Worm (Caenorhabditis elegans) whole organism, L1 larva: ENCODE data around the gene lite-1.

Source experiments
- C04F5.9 ChIP-seq: sonication (generic microtip); optimal IDR thresholded peaks from 2 replicates; lab custom pipeline; 2016; ENCODE audit warnings: missing genetic modification characterization, missing compliant biosample characterization
- C16A3.4 ChIP-seq: fragments of 150-350 bp; optimal IDR thresholded peaks from 2 replicates; lab custom pipeline; 2014; ENCODE audit warnings: missing biosample characterization, missing genetic modification characterization
- F16B12.6 ChIP-seq: fragments of 150-350 bp; optimal IDR thresholded peaks from 2 replicates; lab custom pipeline; 2014; ENCODE audit warnings: missing biosample characterization, missing genetic modification characterization
- alr-1 ChIP-seq: fragments of 200-800 bp; sonication (Bioruptor generic); optimal IDR thresholded peaks from 2 replicates; lab custom pipeline; 2018; ENCODE audit warnings: borderline replicate concordance, mild to moderate bottlenecking, missing genetic modification characterization, missing compliant biosample characterization
- ama-1 ChIP-seq: fragments of 150-350 bp; optimal IDR thresholded peaks from 2 replicates; lab custom pipeline; 2014
- blmp-1 ChIP-seq: fragments of 150-350 bp; optimal IDR thresholded peaks from 2 replicates; lab custom pipeline; 2014; ENCODE audit warnings: missing biosample characterization, missing genetic modification characterization
- ceh-63 ChIP-seq: fragments of 200-800 bp; sonication (Bioruptor generic); optimal IDR thresholded peaks from 2 replicates; lab custom pipeline; 2018; ENCODE audit warnings: mild to moderate bottlenecking, missing genetic modification characterization, missing compliant biosample characterization
- dpl-1 ChIP-seq, 3 experiments: fragments of 150-350 bp in 2 of 3; sonication (generic microtip) in 1 of 3; optimal IDR thresholded peaks; 2 replicates each; lab custom pipeline; 2014 to 2017; ENCODE audit warnings: missing biosample characterization in 3 of 3, missing genetic modification characterization in 3 of 3, missing genetic modification reagents in 3 of 3
- dsc-1 ChIP-seq: sonication (generic microtip); optimal IDR thresholded peaks from 2 replicates; lab custom pipeline; 2016; ENCODE audit warnings: mild to moderate bottlenecking, missing genetic modification characterization, missing compliant biosample characterization
- egl-13 ChIP-seq: sonication (generic microtip); optimal IDR thresholded peaks from 2 replicates; lab custom pipeline; 2016; ENCODE audit warnings: missing genotype, missing genetic modification reagents, missing genetic modification characterization, missing compliant biosample characterization
- fkh-10 ChIP-seq: sonication (generic microtip); optimal IDR thresholded peaks from 2 replicates; lab custom pipeline; 2017; ENCODE audit warnings: missing biosample characterization, missing genetic modification reagents, missing genetic modification characterization
- fkh-4 ChIP-seq: sonication (generic microtip); optimal IDR thresholded peaks from 2 replicates; lab custom pipeline; 2016; ENCODE audit warnings: missing compliant biosample characterization, missing genetic modification characterization, borderline replicate concordance
- grh-1 ChIP-seq: fragments of 200-800 bp; sonication (Bioruptor generic); IDR thresholded peaks from 2 replicates; pipeline ENCODE4 v1.3.6; 2022; ENCODE audit warnings: missing genetic modification reagents, missing genetic modification characterization, missing compliant biosample characterization
- isw-1 ChIP-seq: fragments of 200-800 bp; sonication (Bioruptor generic); IDR thresholded peaks from 2 replicates; pipeline ENCODE4 v1.3.6; 2022; ENCODE audit warnings: missing genetic modification characterization, missing compliant biosample characterization
- lin-13 ChIP-seq: fragments of 150-350 bp; optimal IDR thresholded peaks from 2 replicates; lab custom pipeline; 2014; ENCODE audit warnings: missing biosample characterization, missing genetic modification reagents, missing genetic modification characterization
- lin-14 ChIP-seq: fragments of 200-800 bp; sonication (Bioruptor generic); optimal IDR thresholded peaks from 2 replicates; lab custom pipeline; 2018; ENCODE audit warnings: mild to moderate bottlenecking, missing genetic modification characterization, moderate library complexity, missing compliant biosample characterization
- mab-9 ChIP-seq: fragments of 200-800 bp; sonication (Bioruptor generic); IDR thresholded peaks from 2 replicates; pipeline ENCODE4 v1.3.6; 2022; ENCODE audit warnings: missing genetic modification reagents, missing genetic modification characterization, missing compliant biosample characterization
- mdl-1 ChIP-seq, 2 experiments: fragments of 150-350 bp; optimal IDR thresholded peaks; 2 replicates each; lab custom pipeline; 2014 to 2017; ENCODE audit warnings: missing biosample characterization in 2 of 2, missing genetic modification characterization in 2 of 2, inconsistent platforms in 1 of 2
- nhr-19 ChIP-seq: fragments of 200-800 bp; sonication (Bioruptor generic); conservative IDR thresholded peaks from 2 replicates; pipeline ENCODE4 v1.3.6; 2022; ENCODE audit warnings: missing genetic modification characterization, missing compliant biosample characterization
- nhr-237 ChIP-seq: fragments of 150-350 bp; optimal IDR thresholded peaks from 2 replicates; lab custom pipeline; 2014; ENCODE audit warnings: missing biosample characterization, missing genetic modification characterization
- nhr-47 ChIP-seq: sonication (generic microtip); optimal IDR thresholded peaks from 2 replicates; lab custom pipeline; 2016; ENCODE audit warnings: mild to moderate bottlenecking, missing genetic modification characterization, moderate library complexity, missing compliant biosample characterization
- nhr-76 ChIP-seq: sonication (generic microtip); optimal IDR thresholded peaks from 2 replicates; lab custom pipeline; 2017; ENCODE audit warnings: missing biosample characterization, missing genetic modification characterization
- nhr-77 ChIP-seq: fragments of 150-350 bp; optimal IDR thresholded peaks from 2 replicates; lab custom pipeline; 2014; ENCODE audit warnings: missing biosample characterization, missing genetic modification characterization
- nhr-84 ChIP-seq: sonication (generic microtip); optimal IDR thresholded peaks from 2 replicates; lab custom pipeline; 2017; ENCODE audit warnings: missing biosample characterization, missing genetic modification characterization
- pax-3 ChIP-seq: fragments of 200-800 bp; sonication (Bioruptor generic); optimal IDR thresholded peaks from 2 replicates; lab custom pipeline; 2018; ENCODE audit warnings: mild to moderate bottlenecking, missing genetic modification characterization, moderate library complexity, missing compliant biosample characterization
- snpc-4 ChIP-seq: fragments of 150-350 bp; optimal IDR thresholded peaks from 2 replicates; lab custom pipeline; 2014; ENCODE audit warnings: missing biosample characterization, missing genetic modification characterization
- snu-23 ChIP-seq: sonication (generic microtip); optimal IDR thresholded peaks from 2 replicates; lab custom pipeline; 2016; ENCODE audit warnings: missing genetic modification characterization, missing compliant biosample characterization
- sox-4 ChIP-seq: sonication (generic microtip); optimal IDR thresholded peaks from 2 replicates; lab custom pipeline; 2016; ENCODE audit warnings: missing genetic modification characterization, missing compliant biosample characterization
- sptf-1 ChIP-seq: fragments of 150-350 bp; optimal IDR thresholded peaks from 2 replicates; lab custom pipeline; 2014; ENCODE audit warnings: missing biosample characterization, missing genetic modification characterization
- swsn-7 ChIP-seq: sonication (generic microtip); optimal IDR thresholded peaks from 2 replicates; lab custom pipeline; 2016; ENCODE audit warnings: missing genetic modification characterization, missing compliant biosample characterization
- unc-130 ChIP-seq: fragments of 150-350 bp; optimal IDR thresholded peaks from 2 replicates; lab custom pipeline; 2017; ENCODE audit warnings: missing biosample characterization, missing genetic modification characterization, inconsistent platforms
- unc-30 ChIP-seq: sonication (generic microtip); optimal IDR thresholded peaks from 2 replicates; lab custom pipeline; 2017; ENCODE audit warnings: missing biosample characterization, missing genetic modification characterization
- unc-98 ChIP-seq: fragments of 200-800 bp; sonication (Bioruptor generic); IDR thresholded peaks from 2 replicates; pipeline ENCODE4 v1.3.6; 2022; ENCODE audit warnings: missing genetic modification characterization, missing compliant biosample characterization
- xbp-1 ChIP-seq: sonication (generic microtip); optimal IDR thresholded peaks from 2 replicates; lab custom pipeline; 2016; ENCODE audit warnings: missing genetic modification characterization, missing compliant biosample characterization
- zip-4 ChIP-seq: fragments of 200-800 bp; sonication (Bioruptor generic); optimal IDR thresholded peaks from 2 replicates; lab custom pipeline; 2018; ENCODE audit warnings: mild to moderate bottlenecking, missing genetic modification characterization, moderate library complexity, missing compliant biosample characterization
- ztf-11 ChIP-seq, 2 experiments: sonication (generic microtip); optimal IDR thresholded peaks; 2 replicates each; lab custom pipeline; 2016 to 2017; ENCODE audit warnings: missing genetic modification characterization in 2 of 2, missing biosample characterization in 1 of 2, missing compliant biosample characterization in 1 of 2

The lite-1 gene

ce11 chrX:6194191-6194724, 36.3 kb downstream of the lite-1 start, which contains the start of gene ceh-54:
Gene ceh-54 (minus strand): TSS chrX:6194241.
- no peak for TF ChIP-seq blmp-1 (tag; lab: Kevin White, UChicago)
- no peak for TF ChIP-seq F16B12.6
- no peak for TF ChIP-seq alr-1 (tag; lab: Kevin White, UChicago)
- no peak for TF ChIP-seq fkh-10
- TF ChIP-seq egl-13 (tag; lab: Kevin White, UChicago), result peak; percentile 65
- TF ChIP-seq nhr-47 (tag; lab: Kevin White, UChicago), result peak; percentile 8
- peak; percentile 75 for TF ChIP-seq dsc-1 (tag; lab: Kevin White, UChicago)

- TF ChIP-seq ama-1 (lab: Kevin White, UChicago), result no peak
- TF ChIP-seq lin-14, result no peak
- no peak for TF ChIP-seq swsn-7 (tag; lab: Kevin White, UChicago)
- no peak for TF ChIP-seq grh-1 (GFP tag; lab: Robert Waterston, UW)
- no peak for TF ChIP-seq fkh-10
- TF ChIP-seq ceh-63, result no peak
- TF ChIP-seq nhr-19 (GFP tag; lab: Robert Waterston, UW), result no peak
- no peak for TF ChIP-seq nhr-76 (tag; lab: Kevin White, UChicago)
- no peak for TF ChIP-seq ztf-11 (tag; optimal IDR thresholded peaks at IDR 0.05; lab: Kevin White, UChicago)
- no peak for TF ChIP-seq sox-4
- no peak for TF ChIP-seq lin-13
- TF ChIP-seq mdl-1 (tag; optimal IDR thresholded peaks at IDR 0.05; lab: Kevin White, UChicago), result no peak
- no peak for TF ChIP-seq nhr-84 (tag; lab: Kevin White, UChicago)
- no peak for TF ChIP-seq egl-13 (tag; lab: Kevin White, UChicago)
- TF ChIP-seq snpc-4, result no peak
- TF ChIP-seq unc-98, result no peak
- TF ChIP-seq zip-4 (GFP tag; lab: Kevin White, UChicago), result no peak
Observed at ce11 chrX:6189955-6190354, 40.6 kb downstream of the lite-1 start, which contains the start of gene T13C5.9. Gene T13C5.9 (plus strand): TSS chrX:6190255.

ce11 chrX:6187848-6188247, 42.7 kb downstream of the lite-1 start, which contains the start of gene T13C5.10:
Gene T13C5.10 (plus strand): TSS chrX:6188148.
- TF ChIP-seq nhr-77 (tag; lab: Kevin White, UChicago), result no peak
- TF ChIP-seq nhr-19 (GFP tag; lab: Robert Waterston, UW), result no peak
- TF ChIP-seq ama-1 (lab: Kevin White, UChicago), result no peak

ce11 chrX:6184709-6185108, 45.9 kb downstream of the lite-1 start, which contains the start of gene T13C5.2:
Gene T13C5.2 (plus strand): TSS chrX:6185009.
- TF ChIP-seq mab-9, result no peak
- TF ChIP-seq unc-30 (tag; lab: Kevin White, UChicago), result no peak
- no peak for TF ChIP-seq xbp-1 (tag; lab: Kevin White, UChicago)
- TF ChIP-seq nhr-47 (tag; lab: Kevin White, UChicago), result no peak
- TF ChIP-seq nhr-77 (tag; lab: Kevin White, UChicago), result no peak
- TF ChIP-seq lin-14, result no peak
- TF ChIP-seq C16A3.4 (tag; lab: Kevin White, UChicago), result no peak
- no peak for TF ChIP-seq sptf-1 (tag; lab: Kevin White, UChicago)
- TF ChIP-seq nhr-237, result no peak
- no peak for TF ChIP-seq pax-3
- no peak for TF ChIP-seq snu-23
- TF ChIP-seq isw-1 (GFP tag; lab: Robert Waterston, UW), result no peak
- no peak for TF ChIP-seq unc-130
- no peak for TF ChIP-seq fkh-4 (tag; lab: Kevin White, UChicago)
- no peak for TF ChIP-seq dpl-1 (GFP tag; optimal IDR thresholded peaks at IDR 0.05; lab: Kevin White, UChicago)
- no peak for TF ChIP-seq C04F5.9 (tag; lab: Kevin White, UChicago)
- TF ChIP-seq, all 84 proteins: peak for 0
